Worm (Caenorhabditis elegans) whole organism, dauer: ENCODE measurements around the gene C34E11.2.

Experiments used
- unc-62 ChIP-seq: sonication (generic microtip); optimal IDR thresholded peaks from 2 replicates; lab custom pipeline; 2017; ENCODE audit warnings: missing biosample characterization, missing genetic modification reagents, missing genetic modification characterization

The C34E11.2 gene

ce11 chrX:11818711-11819110, 4.2 kb upstream of the C34E11.2 start:
- TF ChIP-seq unc-62 (GFP tag; lab: Kevin White, UChicago): no peak

ce11 chrX:11816825-11817224, 2.3 kb upstream of the C34E11.2 start:
- no peak for TF ChIP-seq unc-62 (GFP tag; lab: Kevin White, UChicago)

ce11 chrX:11806175-11806853, 8.2 kb downstream of the C34E11.2 start:
- no peak for TF ChIP-seq unc-62 (GFP tag; lab: Kevin White, UChicago)

- TF ChIP-seq unc-62 (GFP tag; lab: Kevin White, UChicago): no peak
These were observed 10.5 kb downstream of the C34E11.2 start, which contains the start of gene C34E11.4 for ce11 chrX:11804057-11804456. TSS of gene C34E11.4 (plus strand) at chrX:11804210.

ce11 chrX:11798057-11798555, 16.4 kb downstream of the C34E11.2 start, which contains the start of gene rsd-3:
TSS of gene rsd-3 (plus strand) at chrX:11798505.
- no peak for TF ChIP-seq unc-62 (GFP tag; lab: Kevin White, UChicago)

ce11 chrX:11792730-11793129, 21.8 kb downstream of the C34E11.2 start:
- no peak for TF ChIP-seq unc-62 (GFP tag; lab: Kevin White, UChicago)

- no peak for TF ChIP-seq unc-62 (GFP tag; lab: Kevin White, UChicago)
These were observed 23.0 kb downstream of the C34E11.2 start for ce11 chrX:11791364-11792221.

ce11 chrX:11790600-11790999, 23.9 kb downstream of the C34E11.2 start:
- TF ChIP-seq unc-62 (GFP tag; lab: Kevin White, UChicago): no peak

- no peak for TF ChIP-seq unc-62 (GFP tag; lab: Kevin White, UChicago)
These were observed 30.3 kb downstream of the C34E11.2 start, which contains the start of gene Y102F5A.1 for ce11 chrX:11784230-11784629. TSS of gene Y102F5A.1 (minus strand) at chrX:11784330.

ce11 chrX:11769278-11769677, 45.3 kb downstream of the C34E11.2 start, which contains the start of gene ttx-3:
TSS of gene ttx-3 (minus strand) at chrX:11769378.
- TF ChIP-seq unc-62 (GFP tag; lab: Kevin White, UChicago): no peak

ce11 chrX:11766432-11766831, 48.1 kb downstream of the C34E11.2 start:
- no peak for TF ChIP-seq unc-62 (GFP tag; lab: Kevin White, UChicago)

ce11 chrX:11765860-11766259, 48.7 kb downstream of the C34E11.2 start:
- no peak for TF ChIP-seq unc-62 (GFP tag; lab: Kevin White, UChicago)

ce11 chrX:11758809-11759208, 55.7 kb downstream of the C34E11.2 start, which contains the start of gene lact-7:
TSS of gene lact-7 (plus strand) at chrX:11759109.
- TF ChIP-seq unc-62 (GFP tag; lab: Kevin White, UChicago): no peak

ce11 chrX:11757666-11758065, 56.9 kb downstream of the C34E11.2 start:
- TF ChIP-seq unc-62 (GFP tag; lab: Kevin White, UChicago): no peak
